Worm (Caenorhabditis elegans): ENCODE results near the gene pnn-1.

Gene pnn-1

ce11 chrV:13003378-13003777 lies 32.5 kb downstream of the pnn-1 start (continued):
- peak; percentile 85 for TF ChIP-seq snpc-1.3 (tag; optimal IDR thresholded peaks at IDR 0.05; ENCODE audit: insufficient read depth)
- no peak for TF ChIP-seq ceh-91 (GFP tag; IDR thresholded peaks at IDR 0.05)
- peak; percentile 58 for TF ChIP-seq attf-3 (GFP tag; conservative IDR thresholded peaks at IDR 0.05)
- no peak for TF ChIP-seq lag-1 (GFP tag; IDR thresholded peaks at IDR 0.05)
- TF ChIP-seq pbrm-1 (GFP tag; IDR thresholded peaks at IDR 0.05): peak; percentile 67
- no peak for TF ChIP-seq F10E7.11 (tag; optimal IDR thresholded peaks at IDR 0.05)
- TF ChIP-seq pha-4 (tag; optimal IDR thresholded peaks at IDR 0.05): no peak
- 0 out of 2 replicates have a peak, but pooled peaks have one; percentile 44 for TF ChIP-seq let-526 (GFP tag; IDR thresholded peaks at IDR 0.05)
- TF ChIP-seq rpc-1 (optimal IDR thresholded peaks at IDR 0.05): peak; percentile 90
- TF ChIP-seq rpc-1 (tag; optimal IDR thresholded peaks at IDR 0.05): peak; percentile 77
- peak; percentile 51 for TF ChIP-seq ztf-26 (tag; optimal IDR thresholded peaks at IDR 0.05)
- TF ChIP-seq efl-1 (GFP tag; optimal IDR thresholded peaks at IDR 0.05): no peak
- TF ChIP-seq cebp-2 (GFP tag; IDR thresholded peaks at IDR 0.05): peak; percentile 83; the same call in 1 of the 2 replicates
- TF ChIP-seq F33H1.4 (GFP tag; IDR thresholded peaks at IDR 0.05): no peak
- TF ChIP-seq egl-44 (GFP tag; IDR thresholded peaks at IDR 0.05): peak; percentile 84; the same call in 1 of the 2 replicates
- TF ChIP-seq ztf-18 (tag; optimal IDR thresholded peaks at IDR 0.05): peak; percentile 62
- no peak for TF ChIP-seq madf-3 (GFP tag; IDR thresholded peaks at IDR 0.05)
- TF ChIP-seq hmg-20 (GFP tag; IDR thresholded peaks at IDR 0.05): no peak; the same call in 1 of the 2 replicates
- TF ChIP-seq akir-1 (GFP tag; optimal IDR thresholded peaks at IDR 0.05): no peak
- no peak for TF ChIP-seq lsy-27 (tag; optimal IDR thresholded peaks at IDR 0.05; ENCODE audit: borderline replicate concordance, insufficient read depth)
- TF ChIP-seq ccch-3 (GFP tag; optimal IDR thresholded peaks at IDR 0.05): no peak
- no peak for TF ChIP-seq attf-6 (GFP tag; IDR thresholded peaks at IDR 0.05)
- no peak for TF ChIP-seq hlh-26 (GFP tag; conservative IDR thresholded peaks at IDR 0.05)
- no peak for TF ChIP-seq hsf-1 (GFP tag; IDR thresholded peaks at IDR 0.05)
- TF ChIP-seq zfh-2 (GFP tag; conservative IDR thresholded peaks at IDR 0.05): 0 out of 2 replicates have a peak, but pooled peaks have one; percentile 36
- peak; percentile 39; the same call in 1 of the 2 replicates for TF ChIP-seq D2030.7 (GFP tag; IDR thresholded peaks at IDR 0.05)
- no peak for TF ChIP-seq ztf-28 (GFP tag; IDR thresholded peaks at IDR 0.05)
- TF ChIP-seq Y53F4B.3 (GFP tag; IDR thresholded peaks at IDR 0.05): no peak
- no peak for TF ChIP-seq nfya-1 (tag; optimal IDR thresholded peaks at IDR 0.05; ENCODE audit: borderline replicate concordance, insufficient read depth)
- TF ChIP-seq athp-1 (tag; optimal IDR thresholded peaks at IDR 0.05): peak; percentile 50
- TF ChIP-seq aptf-2 (GFP tag; conservative IDR thresholded peaks at IDR 0.05): no peak
- peak; percentile 37 for TF ChIP-seq ceh-27 (GFP tag; optimal IDR thresholded peaks at IDR 0.05)
- no peak for TF ChIP-seq F39B2.1 (GFP tag; IDR thresholded peaks at IDR 0.05)
- TF ChIP-seq mel-28 (tag; optimal IDR thresholded peaks at IDR 0.05; ENCODE audit: borderline replicate concordance): peak; percentile 22
- peak; percentile 67 for TF ChIP-seq F49E8.2 (tag; optimal IDR thresholded peaks at IDR 0.05; ENCODE audit: insufficient read depth)
- TF ChIP-seq egrh-3 (GFP tag; IDR thresholded peaks at IDR 0.05): no peak
- peak; percentile 22 for TF ChIP-seq F52B5.7 (tag; optimal IDR thresholded peaks at IDR 0.05)
- peak; percentile 72; the same call in 1 of the 2 replicates for TF ChIP-seq dox-1 (GFP tag; IDR thresholded peaks at IDR 0.05)
- TF ChIP-seq ceh-79 (tag; optimal IDR thresholded peaks at IDR 0.05): no peak
- peak; percentile 58 for TF ChIP-seq K12H6.12 (tag; optimal IDR thresholded peaks at IDR 0.05)
- TF ChIP-seq gei-17 (GFP tag; optimal IDR thresholded peaks at IDR 0.05): no peak
- peak; percentile 87 for TF ChIP-seq B0261.1 (tag; optimal IDR thresholded peaks at IDR 0.05)
- no peak for TF ChIP-seq nhr-120 (GFP tag; IDR thresholded peaks at IDR 0.05)
- no peak for TF ChIP-seq tlf-1 (GFP tag; optimal IDR thresholded peaks at IDR 0.05)
- no peak for TF ChIP-seq F55B11.4 (tag; optimal IDR thresholded peaks at IDR 0.05; ENCODE audit: borderline replicate concordance, insufficient read depth)
- TF ChIP-seq hlh-12 (tag; optimal IDR thresholded peaks at IDR 0.05): peak; percentile 2
- TF ChIP-seq unc-130 (GFP tag; optimal IDR thresholded peaks at IDR 0.05): peak; percentile 27
- no peak for TF ChIP-seq ets-4 (GFP tag; optimal IDR thresholded peaks at IDR 0.05)
- TF ChIP-seq Y79H2A.3 (GFP tag; conservative IDR thresholded peaks at IDR 0.05): no peak
